Fruit fly (Drosophila melanogaster): Measurements from ENCODE around the gene CHOp24.

The CHOp24 gene

dm6 chrX:4573971-4574370, 33.3 kb downstream of the CHOp24 start (continued):
- TF ChIP-seq acj6 (GFP tag; optimal IDR thresholded peaks at IDR 0.05): no peak
- no peak for TF ChIP-seq lz (GFP tag; optimal IDR thresholded peaks at IDR 0.05)
- TF ChIP-seq CG8319 (GFP tag; optimal IDR thresholded peaks at IDR 0.05): no peak
- TF ChIP-seq CG3919 (GFP tag; optimal IDR thresholded peaks at IDR 0.05): peak; percentile 7
- no peak for TF ChIP-seq CG11762 (GFP tag; optimal IDR thresholded peaks at IDR 0.05; ENCODE audit: insufficient read depth)
- no peak for TF ChIP-seq esn (GFP tag; optimal IDR thresholded peaks at IDR 0.05)
- no peak for TF ChIP-seq dac (GFP tag; optimal IDR thresholded peaks at IDR 0.05)
- no peak for TF ChIP-seq CG32006 (GFP tag; optimal IDR thresholded peaks at IDR 0.05)
- TF ChIP-seq CG8632 (GFP tag; optimal IDR thresholded peaks at IDR 0.05): no peak
- no peak for TF ChIP-seq CG7368 (GFP tag; optimal IDR thresholded peaks at IDR 0.05)
- TF ChIP-seq CG10631 (GFP tag; optimal IDR thresholded peaks at IDR 0.05): no peak
- no peak for TF ChIP-seq topi (GFP tag; optimal IDR thresholded peaks at IDR 0.05)
- TF ChIP-seq CG10669 (GFP tag; optimal IDR thresholded peaks at IDR 0.05): no peak
- no peak for TF ChIP-seq CG6808 (GFP tag; optimal IDR thresholded peaks at IDR 0.05)

DNA sequence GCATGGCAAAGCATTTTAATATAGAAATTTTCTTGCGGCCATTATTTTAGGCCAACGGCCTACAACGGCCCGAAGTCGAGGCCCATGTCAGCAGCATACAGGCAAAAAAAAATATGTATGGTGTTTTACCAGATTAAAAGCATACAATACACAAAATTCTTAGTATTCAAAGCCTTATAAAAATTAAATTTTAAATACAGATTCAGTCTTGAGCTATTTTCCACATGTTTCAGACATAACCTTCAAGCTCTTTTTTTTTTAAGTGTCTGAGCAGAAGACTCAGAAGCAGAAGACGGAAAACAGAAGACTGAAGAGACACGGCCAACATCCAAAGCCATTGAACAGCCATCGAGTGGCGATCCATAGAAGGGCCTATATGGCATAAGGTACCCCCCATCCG, 41.1 kb downstream of the CHOp24 start:
- peak; percentile 23; the same call in 1 of the 2 replicates for TF ChIP-seq CG15336 (GFP tag; IDR thresholded peaks at IDR 0.05)
- peak; percentile 14 for TF ChIP-seq achi (GFP tag; optimal IDR thresholded peaks at IDR 0.05)
- peak; percentile 7 for TF ChIP-seq CG3919 (GFP tag; optimal IDR thresholded peaks at IDR 0.05)
- peak; percentile 43 for TF ChIP-seq svp (GFP tag)
- peak; percentile 26 for TF ChIP-seq esn (GFP tag; optimal IDR thresholded peaks at IDR 0.05)
- peak; percentile 3 for TF ChIP-seq CG31627 (GFP tag; optimal IDR thresholded peaks at IDR 0.05)
- TF ChIP-seq CG32006 (GFP tag; optimal IDR thresholded peaks at IDR 0.05): peak; percentile 21
- TF ChIP-seq Hr38 (GFP tag; optimal IDR thresholded peaks at IDR 0.05): no peak
- peak; percentile 54; the same call in 1 of the 3 replicates for TF ChIP-seq CG6163 (GFP tag; IDR thresholded peaks at IDR 0.05)
- TF ChIP-seq Ets96B (tag; optimal IDR thresholded peaks at IDR 0.05): no peak
- no peak for TF ChIP-seq CG6276 (GFP tag; optimal IDR thresholded peaks at IDR 0.05)
- TF ChIP-seq Sox102F (GFP tag; optimal IDR thresholded peaks at IDR 0.05): peak; percentile 24
- 0 out of 3 replicates have a peak, but pooled peaks have one; percentile 23 for TF ChIP-seq eg (GFP tag; IDR thresholded peaks at IDR 0.05)
- TF ChIP-seq Sox14 (GFP tag; optimal IDR thresholded peaks at IDR 0.05): no peak
- TF ChIP-seq cyc (GFP tag; optimal IDR thresholded peaks at IDR 0.05): peak; percentile 3
- peak; percentile 3 for TF ChIP-seq lz (GFP tag; optimal IDR thresholded peaks at IDR 0.05)
- TF ChIP-seq CG8119 (GFP tag; IDR thresholded peaks at IDR 0.05): 0 out of 3 replicates have a peak, but pooled peaks have one; percentile 18
- peak; percentile 24 for TF ChIP-seq topi (GFP tag; optimal IDR thresholded peaks at IDR 0.05)
- TF ChIP-seq Eip78C (GFP tag): peak; percentile 58
- peak; percentile 29 for TF ChIP-seq CG10631 (GFP tag; optimal IDR thresholded peaks at IDR 0.05)
- TF ChIP-seq Lpt (GFP tag; optimal IDR thresholded peaks at IDR 0.05): no peak
- TF ChIP-seq Met (GFP tag; optimal IDR thresholded peaks at IDR 0.05): peak; percentile 36
- no peak for TF ChIP-seq CG8319 (GFP tag; optimal IDR thresholded peaks at IDR 0.05)
- TF ChIP-seq OdsH (GFP tag; optimal IDR thresholded peaks at IDR 0.05): peak; percentile 4

dm6 chrX:4582422-4582821, 41.7 kb downstream of the CHOp24 start:
- TF ChIP-seq esn (GFP tag; optimal IDR thresholded peaks at IDR 0.05) (no peak), CG15336 (GFP tag; IDR thresholded peaks at IDR 0.05) (peak; percentile 74), CG4318 (GFP tag; optimal IDR thresholded peaks at IDR 0.05) (peak; percentile 7), CG8119 (GFP tag; IDR thresholded peaks at IDR 0.05) (peak; percentile 67), Hr4 (GFP tag; optimal IDR thresholded peaks at IDR 0.05) (peak; percentile 16), eg (GFP tag; IDR thresholded peaks at IDR 0.05) (peak; percentile 48; the same call in 1 of the 3 replicates), CG32006 (GFP tag; optimal IDR thresholded peaks at IDR 0.05) (peak; percentile 56), Eip78C (GFP tag) (peak; percentile 57), Blimp-1 (GFP tag; optimal IDR thresholded peaks at IDR 0.05) (no peak), dsx (GFP tag; optimal IDR thresholded peaks at IDR 0.05; ENCODE audit: poor library complexity, severe bottlenecking) (no peak), CG6163 (GFP tag; IDR thresholded peaks at IDR 0.05) (peak; percentile 45; the same call in 1 of the 3 replicates)

DNA sequence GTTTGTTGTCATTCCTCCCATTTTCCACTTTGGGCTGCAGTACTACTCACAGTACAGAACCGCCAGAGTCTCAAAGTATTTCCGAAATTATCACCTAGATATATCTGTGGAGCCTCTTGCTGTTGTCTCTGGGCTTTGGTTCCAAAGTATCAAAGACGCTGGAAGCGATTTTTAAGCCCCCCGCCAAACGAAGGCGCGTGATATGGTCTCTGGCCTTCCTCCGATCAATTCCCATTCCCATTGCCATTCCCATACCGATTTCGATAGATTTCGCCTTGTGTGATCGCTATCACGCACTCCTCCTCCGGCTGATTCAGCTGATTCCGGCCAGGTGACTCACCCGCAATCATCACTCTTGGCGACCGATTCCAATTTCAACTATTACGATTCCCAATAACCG, 46.9 kb downstream of the CHOp24 start:
- TF ChIP-seq CG10631 (GFP tag; optimal IDR thresholded peaks at IDR 0.05) (no peak), OdsH (GFP tag; optimal IDR thresholded peaks at IDR 0.05) (no peak), CG7368 (GFP tag; optimal IDR thresholded peaks at IDR 0.05) (no peak), Sox102F (GFP tag; optimal IDR thresholded peaks at IDR 0.05) (no peak), fkh (GFP tag; optimal IDR thresholded peaks at IDR 0.05) (no peak), CG8319 (GFP tag; optimal IDR thresholded peaks at IDR 0.05) (no peak), salr (GFP tag; optimal IDR thresholded peaks at IDR 0.05) (no peak), CG16779 (tag; optimal IDR thresholded peaks at IDR 0.05) (no peak), CG10669 (GFP tag; optimal IDR thresholded peaks at IDR 0.05) (no peak), Hr38 (GFP tag; optimal IDR thresholded peaks at IDR 0.05) (no peak), CG34406 (GFP tag; optimal IDR thresholded peaks at IDR 0.05) (no peak), Gug (GFP tag; IDR thresholded peaks at IDR 0.05) (no peak), CG6854 (GFP tag; optimal IDR thresholded peaks at IDR 0.05) (no peak), CG8632 (GFP tag; optimal IDR thresholded peaks at IDR 0.05) (no peak), svp (GFP tag) (no peak), net (GFP tag; optimal IDR thresholded peaks at IDR 0.05) (no peak), Eip75B (GFP tag; optimal IDR thresholded peaks at IDR 0.05) (no peak), achi (GFP tag; optimal IDR thresholded peaks at IDR 0.05) (no peak)
